Fruit fly (Drosophila melanogaster): ENCODE data around the gene CG43997.

- no peak for TF ChIP-seq psq (optimal IDR thresholded peaks at IDR 0.05)
- no peak for TF ChIP-seq Myc (optimal IDR thresholded peaks at IDR 0.05)
- TF ChIP-seq Sin3A (optimal IDR thresholded peaks at IDR 0.05): no peak
- TF ChIP-seq insv (optimal IDR thresholded peaks at IDR 0.05): no peak
Observed at dm6 chrX:17021435-17021834, 1.9 kb upstream of the CG43997 start.
